Worm (Caenorhabditis elegans) whole organism, midembryonic: ENCODE measurements around the gene F46C5.2.

Experiments used
- T22C8.4 ChIP-seq: fragments of 200-800 bp; sonication (Bioruptor generic); IDR thresholded peaks from 2 replicates; pipeline ENCODE4 v1.3.6; 2022; ENCODE audit warnings: missing genetic modification characterization, missing compliant biosample characterization
- cog-1 ChIP-seq: sonication (generic microtip); optimal IDR thresholded peaks from 2 replicates; lab custom pipeline; 2016; ENCODE audit warnings: missing genetic modification characterization, missing compliant biosample characterization
- flt-1 ChIP-seq: fragments of 200-800 bp; sonication (Bioruptor generic); IDR thresholded peaks from 2 replicates; pipeline ENCODE4 v1.3.6; 2022; ENCODE audit warnings: missing genetic modification characterization, missing compliant biosample characterization
- klf-2 ChIP-seq: fragments of 200-800 bp; sonication (Bioruptor generic); conservative IDR thresholded peaks from 2 replicates; pipeline ENCODE4 v1.3.6; 2022; ENCODE audit warnings: missing genetic modification reagents, missing genetic modification characterization, missing compliant biosample characterization
- med-1 ChIP-seq: sonication (generic microtip); optimal IDR thresholded peaks from 2 replicates; lab custom pipeline; 2017; ENCODE audit warnings: missing genetic modification characterization, mild to moderate bottlenecking, missing compliant biosample characterization, antibody characterized with exemption, missing genetic modification reagents; ENCODE audit not compliant: insufficient read depth
- ref-1 ChIP-seq: fragments of 200-800 bp; sonication (Bioruptor generic); conservative IDR thresholded peaks from 2 replicates; pipeline ENCODE4 v1.3.6; 2022; ENCODE audit warnings: missing genetic modification reagents, missing genetic modification characterization, missing compliant biosample characterization
- tab-1 ChIP-seq: fragments of 200-800 bp; sonication (Bioruptor generic); IDR thresholded peaks from 2 replicates; pipeline ENCODE4 v1.3.6; 2022; ENCODE audit warnings: missing genetic modification characterization, missing compliant biosample characterization
- ztf-23 ChIP-seq: fragments of 200-800 bp; sonication (Bioruptor generic); IDR thresholded peaks from 2 replicates; pipeline ENCODE4 v1.3.6; 2022; ENCODE audit warnings: missing genetic modification reagents, missing genetic modification characterization, missing compliant biosample characterization
- ztf-29 ChIP-seq: fragments of 200-800 bp; sonication (Bioruptor generic); IDR thresholded peaks from 2 replicates; pipeline ENCODE4 v1.3.6; 2022; ENCODE audit warnings: missing genetic modification reagents, missing genetic modification characterization, missing compliant biosample characterization

The F46C5.2 gene

DNA sequence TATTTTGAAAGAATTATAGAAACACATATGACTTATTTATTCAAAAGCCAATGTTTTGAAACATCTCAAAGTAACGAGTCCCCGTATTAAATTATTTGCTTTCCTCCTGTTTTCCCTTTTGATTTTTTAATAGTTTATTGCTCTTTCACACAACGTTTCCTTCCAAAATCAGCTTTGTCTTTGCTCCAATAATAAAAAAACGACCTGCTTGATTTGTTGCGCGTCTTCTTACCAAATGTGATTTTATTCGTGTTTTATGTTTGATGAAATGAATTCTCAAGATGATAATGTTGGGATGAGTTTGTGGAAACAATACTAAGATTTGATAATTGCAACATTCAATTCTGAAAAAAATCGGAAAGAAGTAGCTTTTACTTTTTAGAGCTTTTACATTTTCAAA is 16.7 kb downstream of the F46C5.2 start:
- no peak for TF ChIP-seq med-1
- TF ChIP-seq flt-1: no peak
- TF ChIP-seq T22C8.4 (GFP tag; lab: Robert Waterston, UW): no peak
- TF ChIP-seq cog-1 (tag; lab: Kevin White, UChicago): no peak
- TF ChIP-seq klf-2: no peak
- TF ChIP-seq ztf-23 (GFP tag; lab: Robert Waterston, UW): no peak
- TF ChIP-seq ref-1 (GFP tag; lab: Robert Waterston, UW): no peak
- no peak for TF ChIP-seq ztf-29 (GFP tag; lab: Robert Waterston, UW)
- no peak for TF ChIP-seq tab-1 (GFP tag; lab: Robert Waterston, UW)

DNA sequence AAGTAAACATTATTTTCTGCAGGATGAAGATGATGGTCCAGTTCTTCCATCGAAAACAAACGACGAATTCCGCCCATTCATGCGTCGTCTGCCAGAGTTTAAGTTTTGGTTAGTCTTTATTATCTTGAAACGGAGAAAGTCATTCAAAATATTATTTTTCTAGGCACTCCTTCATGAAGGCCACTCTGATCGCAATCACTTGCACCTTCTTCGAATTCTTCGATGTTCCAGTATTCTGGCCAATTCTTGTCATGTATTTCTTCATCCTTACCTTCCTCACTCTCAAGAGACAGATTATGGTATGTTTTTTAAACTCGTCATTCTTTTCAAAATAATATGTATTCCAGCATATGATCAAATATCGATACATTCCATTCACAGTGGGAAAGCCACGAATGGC is 17.3 kb downstream of the F46C5.2 start:
- TF ChIP-seq klf-2 (no peak), ztf-23 (GFP tag; lab: Robert Waterston, UW) (no peak), T22C8.4 (GFP tag; lab: Robert Waterston, UW) (no peak), flt-1 (no peak), ztf-29 (GFP tag; lab: Robert Waterston, UW) (no peak), tab-1 (GFP tag; lab: Robert Waterston, UW) (no peak), ref-1 (GFP tag; lab: Robert Waterston, UW) (no peak), cog-1 (tag; lab: Kevin White, UChicago) (no peak), med-1 (no peak)

DNA sequence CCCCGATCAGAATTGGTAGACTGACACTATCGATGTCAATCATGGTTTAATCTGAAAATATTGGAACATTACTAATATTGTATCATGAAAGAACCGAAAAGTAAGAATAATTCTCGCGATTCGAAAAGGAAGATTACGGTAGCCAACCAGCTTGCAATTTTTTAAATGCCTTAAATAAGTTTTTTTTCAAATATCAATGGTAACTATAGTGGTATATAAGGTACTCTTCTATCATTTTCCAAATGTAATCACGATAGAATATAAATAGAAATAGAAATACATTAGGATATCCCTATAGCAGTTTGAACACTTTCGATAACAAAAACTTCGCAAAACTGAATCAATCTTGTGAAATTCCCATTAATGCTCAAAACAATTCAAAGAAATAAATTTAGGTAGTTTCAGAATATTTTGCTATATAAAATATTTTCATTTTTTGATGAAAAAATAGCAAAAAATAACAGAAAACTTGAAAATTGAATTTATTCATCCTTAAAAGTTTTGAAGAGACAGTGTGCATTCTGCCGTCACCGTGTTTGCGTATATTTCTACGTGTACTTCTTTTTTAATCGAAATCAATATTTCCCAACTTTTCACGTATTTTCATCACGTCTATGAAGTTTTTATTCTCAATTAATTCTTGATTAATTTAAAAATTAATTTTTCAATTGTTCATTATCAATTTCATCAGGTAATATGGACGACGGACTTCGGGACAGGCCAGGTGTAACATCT is 18.2 kb downstream of the F46C5.2 start, which contains the start of the genes F46C5.9 and rer-1:
F46C5.9 (minus strand) TSS at position 51 of the 735 bp plus-strand sequence.
rer-1 (plus strand) TSS at position 692 of the 735 bp plus-strand sequence.
- no peak for TF ChIP-seq cog-1 (tag; lab: Kevin White, UChicago)
- TF ChIP-seq ztf-23 (GFP tag; lab: Robert Waterston, UW): no peak
- no peak for TF ChIP-seq flt-1
- TF ChIP-seq klf-2: no peak
- TF ChIP-seq tab-1 (GFP tag; lab: Robert Waterston, UW): no peak
- TF ChIP-seq ztf-29 (GFP tag; lab: Robert Waterston, UW): no peak
- no peak for TF ChIP-seq ref-1 (GFP tag; lab: Robert Waterston, UW)
- TF ChIP-seq T22C8.4 (GFP tag; lab: Robert Waterston, UW): no peak

DNA sequence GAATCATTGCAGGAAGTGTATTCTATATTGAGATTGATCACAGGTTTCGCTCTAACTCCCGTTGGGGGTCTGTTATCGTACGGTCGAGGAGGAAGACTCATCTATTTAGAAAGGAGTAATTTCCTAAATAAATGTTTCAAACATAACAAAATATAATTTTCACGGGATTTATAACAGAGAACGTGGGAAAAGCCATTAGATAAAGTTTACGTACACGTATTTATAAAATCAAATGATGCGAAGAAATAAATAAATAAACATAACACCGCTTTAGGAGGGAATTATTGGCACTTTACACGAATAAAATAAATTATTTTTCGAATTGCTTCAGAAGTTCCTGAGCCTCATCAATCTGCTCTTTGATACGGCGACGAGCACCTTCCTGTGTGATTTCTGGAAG is 20.6 kb downstream of the F46C5.2 start, which contains the start of gene F07H5.10:
F07H5.10 (minus strand) TSS at position 101 of the 400 bp plus-strand sequence.
- TF ChIP-seq ztf-23 (GFP tag; lab: Robert Waterston, UW): no peak
- TF ChIP-seq cog-1 (tag; lab: Kevin White, UChicago): no peak
- TF ChIP-seq ztf-29 (GFP tag; lab: Robert Waterston, UW): no peak
- no peak for TF ChIP-seq flt-1
- TF ChIP-seq med-1: no peak
- no peak for TF ChIP-seq tab-1 (GFP tag; lab: Robert Waterston, UW)
- TF ChIP-seq klf-2: no peak
- no peak for TF ChIP-seq T22C8.4 (GFP tag; lab: Robert Waterston, UW)
- TF ChIP-seq ref-1 (GFP tag; lab: Robert Waterston, UW): no peak

DNA sequence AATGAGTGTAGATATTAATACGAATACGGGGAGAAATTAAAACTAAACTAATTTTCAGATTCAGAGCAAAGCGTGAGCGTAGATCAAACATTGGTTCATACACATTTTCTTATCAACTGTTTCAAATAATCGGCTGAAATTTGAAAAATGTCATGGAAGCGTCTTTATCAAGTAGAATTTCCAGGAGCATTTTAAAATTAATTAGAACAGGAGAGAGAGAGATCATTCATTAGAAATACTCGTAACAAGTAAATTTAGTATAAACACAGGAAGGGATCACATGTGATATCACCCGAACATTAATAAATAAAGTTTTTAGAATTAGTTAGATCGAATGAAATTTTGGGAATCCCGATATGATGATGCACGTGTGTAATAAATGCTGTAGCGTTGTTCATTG is 22.2 kb downstream of the F46C5.2 start, which contains the start of gene pho-13:
pho-13 (minus strand) TSS at position 101 of the 400 bp plus-strand sequence.
- TF ChIP-seq cog-1 (tag; lab: Kevin White, UChicago) (no peak), klf-2 (no peak), ref-1 (GFP tag; lab: Robert Waterston, UW) (no peak), flt-1 (no peak), T22C8.4 (GFP tag; lab: Robert Waterston, UW) (no peak), med-1 (no peak), ztf-23 (GFP tag; lab: Robert Waterston, UW) (no peak), tab-1 (GFP tag; lab: Robert Waterston, UW) (no peak), ztf-29 (GFP tag; lab: Robert Waterston, UW) (no peak)

DNA sequence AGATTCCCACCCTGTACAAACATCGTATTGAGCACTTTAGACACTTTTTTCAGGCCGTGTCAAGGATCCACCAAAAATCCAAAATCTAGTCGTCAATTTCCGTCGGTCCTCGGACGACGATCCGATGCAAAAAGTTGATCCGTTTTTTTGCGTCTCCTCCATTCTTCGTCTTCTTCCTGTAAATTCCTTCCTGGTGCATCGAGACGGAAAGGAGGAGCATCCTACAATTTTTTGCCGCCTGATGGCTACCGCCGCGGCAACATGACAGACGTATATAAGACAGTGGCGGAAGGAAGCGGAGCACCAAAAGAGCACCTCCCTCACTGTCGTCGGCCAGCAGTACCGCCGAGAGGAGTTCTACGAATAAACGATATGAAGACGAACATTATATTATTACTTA is 28.3 kb downstream of the F46C5.2 start, which contains the start of gene appg-2:
appg-2 (plus strand) TSS at position 301 of the 400 bp plus-strand sequence.
- TF ChIP-seq klf-2 (no peak), ref-1 (GFP tag; lab: Robert Waterston, UW) (no peak), T22C8.4 (GFP tag; lab: Robert Waterston, UW) (no peak), tab-1 (GFP tag; lab: Robert Waterston, UW) (no peak), cog-1 (tag; lab: Kevin White, UChicago) (no peak)

DNA sequence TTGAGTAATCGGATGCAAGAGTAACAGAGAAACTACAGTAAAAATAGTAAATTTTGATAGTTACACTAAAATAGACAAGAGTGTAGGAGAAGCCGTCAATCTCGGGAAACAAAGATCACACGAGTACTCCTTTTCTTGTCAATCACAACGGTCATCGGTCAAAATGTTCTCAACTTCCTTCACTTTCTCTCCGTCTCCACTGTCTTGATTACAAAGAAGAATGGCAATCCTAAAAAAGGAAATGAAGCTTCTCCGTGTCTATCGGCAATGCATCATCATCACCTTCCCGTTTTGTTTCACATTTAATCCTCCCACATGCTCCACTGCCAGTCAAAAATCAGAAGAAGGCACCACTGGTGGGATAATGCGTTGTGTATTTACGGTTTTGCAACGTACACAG is 29.4 kb downstream of the F46C5.2 start:
- TF ChIP-seq tab-1 (GFP tag; lab: Robert Waterston, UW) (no peak), ztf-29 (GFP tag; lab: Robert Waterston, UW) (no peak), flt-1 (no peak), med-1 (no peak), T22C8.4 (GFP tag; lab: Robert Waterston, UW) (no peak), cog-1 (tag; lab: Kevin White, UChicago) (no peak), ztf-23 (GFP tag; lab: Robert Waterston, UW) (no peak), ref-1 (GFP tag; lab: Robert Waterston, UW) (no peak), klf-2 (no peak)

DNA sequence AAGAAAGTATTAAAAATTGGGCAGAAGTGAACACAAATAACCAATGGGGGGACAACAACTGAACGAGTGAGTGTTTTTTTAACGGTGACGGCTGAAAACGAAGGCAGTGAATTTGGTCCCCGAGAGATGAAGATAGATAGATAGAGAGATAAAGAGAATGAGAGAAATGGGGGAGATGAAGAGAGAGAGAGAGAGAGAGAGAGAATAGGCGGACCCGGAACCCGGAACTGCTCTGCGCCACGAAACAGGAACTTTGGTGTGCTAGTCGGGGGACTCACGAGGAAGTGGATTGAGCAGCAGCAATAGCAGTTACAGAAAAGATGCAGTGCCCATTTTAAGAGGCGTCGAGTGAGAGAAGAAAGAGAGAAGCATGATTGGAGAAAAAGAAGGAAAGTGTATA is 32.7 kb downstream of the F46C5.2 start:
- TF ChIP-seq tab-1 (GFP tag; lab: Robert Waterston, UW) (no peak), cog-1 (tag; lab: Kevin White, UChicago) (no peak), ref-1 (GFP tag; lab: Robert Waterston, UW) (no peak), klf-2 (no peak), ztf-29 (GFP tag; lab: Robert Waterston, UW) (no peak), med-1 (no peak), ztf-23 (GFP tag; lab: Robert Waterston, UW) (no peak), T22C8.4 (GFP tag; lab: Robert Waterston, UW) (no peak)

DNA sequence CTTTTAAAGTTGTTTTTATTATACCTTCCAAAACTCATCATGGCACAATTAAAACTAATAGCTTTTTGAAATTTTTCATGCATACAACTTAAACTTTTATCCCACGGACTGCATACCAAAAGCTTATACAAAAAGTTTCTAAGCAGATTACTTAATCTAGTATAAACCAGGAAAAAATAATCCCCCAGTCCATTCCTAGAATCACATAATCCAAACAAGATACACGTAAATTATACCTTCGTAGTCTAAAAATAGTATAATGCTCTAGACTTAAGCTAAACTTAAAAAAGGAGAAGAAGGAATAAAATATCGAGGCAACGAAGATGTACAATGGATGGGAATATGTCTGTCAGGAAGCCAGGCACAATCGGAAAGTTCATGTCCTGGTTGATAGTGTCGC is 33.9 kb downstream of the F46C5.2 start:
- TF ChIP-seq ztf-23 (GFP tag; lab: Robert Waterston, UW) (no peak), klf-2 (no peak), tab-1 (GFP tag; lab: Robert Waterston, UW) (no peak), T22C8.4 (GFP tag; lab: Robert Waterston, UW) (no peak), flt-1 (no peak), cog-1 (tag; lab: Kevin White, UChicago) (no peak), ztf-29 (GFP tag; lab: Robert Waterston, UW) (no peak), med-1 (no peak), ref-1 (GFP tag; lab: Robert Waterston, UW) (no peak)
